Fruit fly (Drosophila melanogaster) whole organism, prepupa: ENCODE measurements around the gene dan.
A peak's percentile ranks its signal among the peaks of the same experiment; 100 is the strongest.

Experiments used
- CG10669 ChIP-seq: fragments of 200-800 bp; sonication (Bioruptor generic); optimal IDR thresholded peaks from 3 replicates; lab custom pipeline; 2018; ENCODE audit warnings: missing biosample characterization, mild to moderate bottlenecking, missing genetic modification characterization, moderate library complexity
- CG15336 ChIP-seq: fragments of 200-800 bp; sonication (Bioruptor generic); IDR thresholded peaks from 2 replicates; pipeline ENCODE4 v1.3.6; 2022; ENCODE audit warnings: missing biosample characterization, missing genetic modification characterization
- CG34406 ChIP-seq: fragments of 200-800 bp; sonication (Bioruptor generic); optimal IDR thresholded peaks from 3 replicates; lab custom pipeline; 2016; ENCODE audit warnings: missing biosample characterization, missing genetic modification characterization
- CG6808 ChIP-seq: fragments of 200-800 bp; sonication (Bioruptor generic); optimal IDR thresholded peaks from 3 replicates; lab custom pipeline; 2017; ENCODE audit warnings: missing biosample characterization, missing genetic modification characterization, mild to moderate bottlenecking, moderate library complexity, missing genetic modification reagents
- CG9139 ChIP-seq: fragments of 200-800 bp; sonication (Bioruptor generic); optimal IDR thresholded peaks from 3 replicates; lab custom pipeline; 2017; ENCODE audit warnings: missing biosample characterization, mild to moderate bottlenecking, missing genetic modification characterization
- Eip78C ChIP-seq: fragments of 200-800 bp; sonication (Bioruptor generic); peaks from one replicate; lab custom pipeline; 2016; ENCODE audit warnings: missing biosample characterization, missing genetic modification characterization
- Hr38 ChIP-seq: sonication (Bioruptor generic); optimal IDR thresholded peaks from 2 replicates; lab custom pipeline; 2016; ENCODE audit warnings: missing biosample characterization, missing genetic modification characterization
- Hr39 ChIP-seq: fragments of 200-800 bp; sonication (Bioruptor generic); optimal IDR thresholded peaks from 2 replicates; lab custom pipeline; 2016; ENCODE audit warnings: missing biosample characterization, missing genetic modification characterization
- pdm3 ChIP-seq: fragments of 200-800 bp; sonication (Bioruptor generic); optimal IDR thresholded peaks from 3 replicates; lab custom pipeline; 2016; ENCODE audit warnings: missing biosample characterization, missing genetic modification characterization
- vri ChIP-seq: fragments of 200-800 bp; sonication (Bioruptor generic); optimal IDR thresholded peaks from 3 replicates; lab custom pipeline; 2016; ENCODE audit warnings: missing biosample characterization, mild to moderate bottlenecking, missing genetic modification characterization

- TF ChIP-seq Hr39 (peak; percentile 68), CG6808 (peak; percentile 73), vri (GFP tag; lab: Kevin White, UChicago) (peak; percentile 30), Hr38 (no peak), CG10669 (peak; percentile 70), CG34406 (peak; percentile 31), CG15336 (0 out of 2 replicates have a peak, but pooled peaks have one; percentile 11), pdm3 (peak; percentile 56), CG9139 (GFP tag; lab: Kevin White, UChicago) (peak; percentile 58), Eip78C (GFP tag; lab: Kevin White, UChicago) (peak; percentile 87)
Measured at dm6 chr3R:25174244-25174643, 9.9 kb upstream of the dan start.
